Fruit fly (Drosophila melanogaster): ENCODE data around the gene CG33494.

CG33494 gene

dm6 chr3R:25482463-25483173, 12.3 kb downstream of the CG33494 start, which contains the start of the genes XNP, CG42488 and CG5116 (continued):
- TF ChIP-seq CG1792 (GFP tag; optimal IDR thresholded peaks at IDR 0.05) (no peak), CG11695 (GFP tag; IDR thresholded peaks at IDR 0.05) (no peak), CG12659 (GFP tag; optimal IDR thresholded peaks at IDR 0.05) (peak; percentile 79), bsh (GFP tag; optimal IDR thresholded peaks at IDR 0.05) (peak; percentile 27 to 88), crc (GFP tag; optimal IDR thresholded peaks at IDR 0.05) (no peak), CG18619 (GFP tag; optimal IDR thresholded peaks at IDR 0.05) (peak; percentile 31), CrebB (tag; optimal IDR thresholded peaks at IDR 0.05) (peak; percentile 19), tll (GFP tag; optimal IDR thresholded peaks at IDR 0.05) (peak in 1 of 2 experiments; percentile 39), CG8089 (GFP tag; optimal IDR thresholded peaks at IDR 0.05) (no peak), CG3847 (GFP tag; IDR thresholded peaks at IDR 0.05) (peak; percentile 83), Nf-YB (GFP tag; optimal IDR thresholded peaks at IDR 0.05) (peak; percentile 61), Hr3 (GFP tag; optimal IDR thresholded peaks at IDR 0.05) (peak; percentile 48), CG12155 (GFP tag; optimal IDR thresholded peaks at IDR 0.05) (peak; percentile 49), CG15479 (GFP tag; optimal IDR thresholded peaks at IDR 0.05) (no peak), ERR (GFP tag; optimal IDR thresholded peaks at IDR 0.05) (no peak), trh (GFP tag; optimal IDR thresholded peaks at IDR 0.05) (no peak), CG3163 (GFP tag; optimal IDR thresholded peaks at IDR 0.05) (peak; percentile 7), B-H2 (GFP tag; optimal IDR thresholded peaks at IDR 0.05) (peak; percentile 70), tna (GFP tag; IDR thresholded peaks at IDR 0.05; ENCODE audit: partially characterized antibody) (peak; percentile 93), CG13287 (GFP tag; IDR thresholded peaks at IDR 0.05; ENCODE audit: partially characterized antibody) (peak; percentile 99), ro (GFP tag; IDR thresholded peaks at IDR 0.05) (no peak), CG31224 (GFP tag; IDR thresholded peaks at IDR 0.05) (no peak), Mes4 (GFP tag; optimal IDR thresholded peaks at IDR 0.05) (no peak), CG12236 (GFP tag; optimal IDR thresholded peaks at IDR 0.05) (no peak), CG15601 (tag; optimal IDR thresholded peaks at IDR 0.05) (no peak), CG17612 (GFP tag; IDR thresholded peaks at IDR 0.05) (no peak), fru (optimal IDR thresholded peaks at IDR 0.05) (no peak), CG9609 (GFP tag; optimal IDR thresholded peaks at IDR 0.05) (no peak), CG2120 (GFP tag; optimal IDR thresholded peaks at IDR 0.05) (peak; percentile 64), cwo (GFP tag; optimal IDR thresholded peaks at IDR 0.05) (no peak), HLHmδ (GFP tag; optimal IDR thresholded peaks at IDR 0.05) (no peak), Scr (GFP tag; IDR thresholded peaks at IDR 0.05; ENCODE audit: partially characterized antibody) (peak; percentile 99), CG11398 (GFP tag; optimal IDR thresholded peaks at IDR 0.05) (no peak), CG6765 (GFP tag; optimal IDR thresholded peaks at IDR 0.05) (peak; percentile 3), Ets65A (GFP tag) (peak; percentile 93), CG15696 (tag; optimal IDR thresholded peaks at IDR 0.05) (peak; percentile 57), CG7372 (GFP tag; IDR thresholded peaks at IDR 0.05) (peak; percentile 43), CG17568 (GFP tag; optimal IDR thresholded peaks at IDR 0.05) (no peak), CG10959 (GFP tag; IDR thresholded peaks at IDR 0.05) (no peak), CG15073 (GFP tag; optimal IDR thresholded peaks at IDR 0.05) (no peak), Ptx1 (GFP tag; IDR thresholded peaks at IDR 0.05) (peak; percentile 62), croc (GFP tag; conservative IDR thresholded peaks at IDR 0.05) (no peak), fd64A (GFP tag; optimal IDR thresholded peaks at IDR 0.05) (no peak), prd (optimal IDR thresholded peaks at IDR 0.05) (no peak), prd (GFP tag; IDR thresholded peaks at IDR 0.05) (peak; percentile 62), CG2199 (GFP tag; IDR thresholded peaks at IDR 0.05) (no peak), Aef1 (GFP tag; IDR thresholded peaks at IDR 0.05) (peak; percentile 40; the same call in 1 of the 3 replicates), Hr51 (GFP tag; optimal IDR thresholded peaks at IDR 0.05) (peak in 1 of 2 experiments; percentile 58), CG8281 (tag; optimal IDR thresholded peaks at IDR 0.05) (no peak), her (GFP tag; optimal IDR thresholded peaks at IDR 0.05) (no peak)
